Worm (Caenorhabditis elegans): Measurements from ENCODE around the gene C18B2.5.

DNA sequence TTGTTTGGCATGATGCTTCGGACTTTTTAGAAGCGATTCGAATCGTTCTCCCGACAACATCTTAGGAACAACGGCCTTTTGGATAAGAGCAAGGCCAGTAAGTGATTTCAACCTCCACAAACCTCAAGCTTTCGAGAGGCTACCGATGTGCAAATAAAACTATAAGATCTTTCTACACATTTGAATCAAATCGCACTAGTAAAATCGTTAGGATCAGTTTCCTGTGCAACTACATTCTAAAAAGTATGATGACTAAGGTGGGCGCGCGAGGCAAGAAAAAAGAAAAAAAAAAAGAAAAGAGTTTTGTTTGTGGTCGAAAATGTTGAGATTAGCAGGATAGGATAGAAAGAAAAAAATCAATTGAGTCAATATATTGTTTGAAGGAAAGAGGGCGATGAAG is 33.9 kb upstream of the C18B2.5 start, which contains the start of gene tmem-24:
- TF ChIP-seq nhr-76 (tag; optimal IDR thresholded peaks at IDR 0.05) (no peak), nhr-11 (tag; optimal IDR thresholded peaks at IDR 0.05) (no peak), elt-2 (tag; optimal IDR thresholded peaks at IDR 0.05) (no peak), nhr-77 (tag; optimal IDR thresholded peaks at IDR 0.05) (no peak), ama-1 (optimal IDR thresholded peaks at IDR 0.05) (no peak), nhr-237 (tag; optimal IDR thresholded peaks at IDR 0.05) (no peak), unc-39 (tag; optimal IDR thresholded peaks at IDR 0.05) (no peak), ZK546.5 (tag; optimal IDR thresholded peaks at IDR 0.05) (no peak), unc-62 (GFP tag; optimal IDR thresholded peaks at IDR 0.05) (no peak), nhr-12 (tag; optimal IDR thresholded peaks at IDR 0.05) (no peak), tbx-2 (tag; optimal IDR thresholded peaks at IDR 0.05) (no peak), mml-1 (tag; optimal IDR thresholded peaks at IDR 0.05) (no peak), elt-3 (tag; optimal IDR thresholded peaks at IDR 0.05) (no peak), nfya-1 (tag; optimal IDR thresholded peaks at IDR 0.05; ENCODE audit: insufficient read depth) (no peak)
